Worm (Caenorhabditis elegans): ENCODE measurements around the gene C16C8.9.

ce11 chrII:3499386-3499785 is 36.4 kb upstream of the C16C8.9 start, which contains the start of gene Y49F6B.9:
- TF ChIP-seq lin-15B (tag; optimal IDR thresholded peaks at IDR 0.05) (no peak), mdl-1 (tag; optimal IDR thresholded peaks at IDR 0.05) (no peak), blmp-1 (tag; optimal IDR thresholded peaks at IDR 0.05) (no peak), egl-13 (tag; optimal IDR thresholded peaks at IDR 0.05) (no peak), ztf-4 (tag; optimal IDR thresholded peaks at IDR 0.05) (no peak), ama-1 (optimal IDR thresholded peaks at IDR 0.05) (no peak), mep-1 (tag; optimal IDR thresholded peaks at IDR 0.05) (no peak)
